Worm (Caenorhabditis elegans): ENCODE measurements around the gene F45D3.3.
A peak's percentile ranks its signal among the peaks of the same experiment; 100 is the strongest.

The F45D3.3 gene

ce11 chrV:12553286-12553725 lies 3.1 kb upstream of the F45D3.3 start (continued):
- TF ChIP-seq nhr-90 (tag; optimal IDR thresholded peaks at IDR 0.05; ENCODE audit: poor library complexity), result no peak
- TF ChIP-seq efl-3 (GFP tag; optimal IDR thresholded peaks at IDR 0.05), result no peak
- peak; percentile 43 for TF ChIP-seq nhr-47 (tag; optimal IDR thresholded peaks at IDR 0.05)
- TF ChIP-seq nhr-237 (tag; optimal IDR thresholded peaks at IDR 0.05), result no peak
- TF ChIP-seq tbx-2 (tag; optimal IDR thresholded peaks at IDR 0.05), result peak; percentile 30
- no peak for TF ChIP-seq sup-37 (GFP tag; optimal IDR thresholded peaks at IDR 0.05)
- TF ChIP-seq mep-1 (tag; optimal IDR thresholded peaks at IDR 0.05), result no peak
- no peak for TF ChIP-seq hlh-4 (tag; optimal IDR thresholded peaks at IDR 0.05)
- TF ChIP-seq dpl-1 (GFP tag; optimal IDR thresholded peaks at IDR 0.05), result no peak
- TF ChIP-seq hpl-2 (GFP tag; optimal IDR thresholded peaks at IDR 0.05), result no peak
- no peak for TF ChIP-seq swsn-7 (tag; optimal IDR thresholded peaks at IDR 0.05)
- TF ChIP-seq grh-1 (GFP tag; IDR thresholded peaks at IDR 0.05), result no peak; the same call in 1 of the 2 replicates
- no peak for TF ChIP-seq ceh-88 (GFP tag; IDR thresholded peaks at IDR 0.05)
- no peak for TF ChIP-seq hlh-17 (GFP tag; optimal IDR thresholded peaks at IDR 0.05; ENCODE audit: borderline replicate concordance)
- no peak for TF ChIP-seq alr-1 (tag; optimal IDR thresholded peaks at IDR 0.05; ENCODE audit: borderline replicate concordance)
- TF ChIP-seq isw-1 (GFP tag; IDR thresholded peaks at IDR 0.05), result no peak
- TF ChIP-seq mdl-1 (tag; optimal IDR thresholded peaks at IDR 0.05), result peak in 1 of 2 experiments; percentile 63
- TF ChIP-seq lsy-2 (tag; optimal IDR thresholded peaks at IDR 0.05), result no peak
- peak; percentile 64 for TF ChIP-seq lin-14 (GFP tag; optimal IDR thresholded peaks at IDR 0.05)
- TF ChIP-seq sptf-1 (tag; optimal IDR thresholded peaks at IDR 0.05), result no peak
- no peak for TF ChIP-seq rnt-1 (tag; optimal IDR thresholded peaks at IDR 0.05)
- peak; percentile 60 for TF ChIP-seq dsc-1 (tag; optimal IDR thresholded peaks at IDR 0.05)
- TF ChIP-seq elt-3 (tag; optimal IDR thresholded peaks at IDR 0.05), result peak in 5 of 6 experiments; percentile 51 to 98 (median 60)
- no peak for TF ChIP-seq fkh-4 (tag; optimal IDR thresholded peaks at IDR 0.05; ENCODE audit: borderline replicate concordance)
- TF ChIP-seq nhr-19 (GFP tag; conservative IDR thresholded peaks at IDR 0.05), result peak; percentile 46
- no peak for TF ChIP-seq nhr-12 (tag; optimal IDR thresholded peaks at IDR 0.05)
- TF ChIP-seq nhr-76 (tag; optimal IDR thresholded peaks at IDR 0.05), result no peak
- TF ChIP-seq nhr-85 (tag), result peak; percentile 94
- no peak for TF ChIP-seq lin-13 (GFP tag; optimal IDR thresholded peaks at IDR 0.05)
- TF ChIP-seq ceh-63 (GFP tag; optimal IDR thresholded peaks at IDR 0.05), result no peak
- TF ChIP-seq nhr-20 (tag; optimal IDR thresholded peaks at IDR 0.05), result peak; percentile 60
- TF ChIP-seq vab-15 (tag; optimal IDR thresholded peaks at IDR 0.05), result no peak
- TF ChIP-seq tlp-1 (tag; optimal IDR thresholded peaks at IDR 0.05), result no peak
- TF ChIP-seq nhr-28 (tag; optimal IDR thresholded peaks at IDR 0.05), result no peak

DNA sequence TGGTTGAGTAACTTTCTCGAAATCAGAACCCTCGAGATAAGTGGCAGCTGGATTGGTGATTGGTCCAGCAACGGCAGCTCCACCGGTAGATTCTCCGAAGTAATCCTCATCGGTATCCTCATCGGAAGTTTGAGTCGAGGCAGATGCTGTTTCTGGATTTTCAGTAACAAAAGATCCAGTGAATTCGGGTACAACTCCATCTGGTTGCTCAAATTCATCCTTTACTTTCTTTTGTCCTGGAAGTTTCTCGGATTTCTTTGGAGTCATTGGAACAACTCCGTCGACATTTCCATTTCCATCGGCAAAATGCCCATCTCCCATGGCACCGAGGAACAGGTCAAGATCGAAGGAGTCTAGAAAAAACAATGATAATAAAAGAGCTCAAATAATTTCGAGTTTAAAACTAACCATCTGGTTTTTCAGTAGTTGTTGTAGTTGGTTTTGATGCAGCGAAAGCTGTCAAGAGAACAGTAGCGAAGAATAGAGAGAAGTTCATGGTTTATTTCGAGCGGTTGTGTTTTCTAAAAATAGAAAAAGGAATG lies 2.6 kb upstream of the F45D3.3 start, which contains the start of gene F45D3.4:
TSS of gene F45D3.4 (minus strand) at position 521 of the 542 bp plus-strand sequence.
- TF ChIP-seq ama-1 (optimal IDR thresholded peaks at IDR 0.05) (peak; percentile 15), ceh-90 (tag; optimal IDR thresholded peaks at IDR 0.05) (no peak), lin-35 (GFP tag; optimal IDR thresholded peaks at IDR 0.05) (peak in 1 of 2 experiments; percentile 3), nhr-19 (GFP tag; conservative IDR thresholded peaks at IDR 0.05) (no peak), lsy-2 (tag; optimal IDR thresholded peaks at IDR 0.05) (peak in 1 of 2 experiments; percentile 13), irx-1 (tag; optimal IDR thresholded peaks at IDR 0.05) (no peak)

All from whole organism, L1 larva.